Worm (Caenorhabditis elegans) whole organism, late embryonic: ENCODE data around the gene C13C4.8.

Source experiments
- ceh-19 ChIP-seq: fragments of 200-800 bp; sonication (Bioruptor generic); optimal IDR thresholded peaks from 2 replicates; lab custom pipeline; 2018; ENCODE audit warnings: mild to moderate bottlenecking, missing genetic modification characterization, missing compliant biosample characterization
- ceh-2 ChIP-seq: sonication (generic microtip); optimal IDR thresholded peaks from 2 replicates; lab custom pipeline; 2016; ENCODE audit warnings: missing genotype, missing genetic modification characterization, missing compliant biosample characterization
- elt-2 ChIP-seq: sonication (generic microtip); optimal IDR thresholded peaks from 2 replicates; lab custom pipeline; 2016; ENCODE audit warnings: missing genetic modification reagents, missing genetic modification characterization, missing compliant biosample characterization
- fkh-10 ChIP-seq: fragments of 150-350 bp; optimal IDR thresholded peaks from 2 replicates; lab custom pipeline; 2014; ENCODE audit warnings: missing biosample characterization, missing genetic modification reagents, missing genetic modification characterization
- hlh-6 ChIP-seq: sonication (generic microtip); optimal IDR thresholded peaks from 2 replicates; lab custom pipeline; 2016; ENCODE audit warnings: missing genotype, missing genetic modification characterization, missing compliant biosample characterization
- mec-3 ChIP-seq: sonication (generic microtip); optimal IDR thresholded peaks from 2 replicates; lab custom pipeline; 2016; ENCODE audit warnings: borderline replicate concordance, missing genetic modification characterization, missing compliant biosample characterization
- nfya-1 ChIP-seq: sonication (generic microtip); optimal IDR thresholded peaks from 2 replicates; lab custom pipeline; 2017; ENCODE audit warnings: missing genetic modification characterization, mild to moderate bottlenecking, missing compliant biosample characterization, antibody characterized with exemption, moderate library complexity
- pax-1 ChIP-seq: fragments of 150-350 bp; optimal IDR thresholded peaks from 2 replicates; lab custom pipeline; 2014; ENCODE audit warnings: missing biosample characterization, missing genetic modification characterization
- sox-4 ChIP-seq: sonication (generic microtip); optimal IDR thresholded peaks from 2 replicates; lab custom pipeline; 2017; ENCODE audit warnings: mild to moderate bottlenecking, missing genetic modification characterization, inconsistent platforms, missing compliant biosample characterization
- unc-86 ChIP-seq: sonication (generic microtip); optimal IDR thresholded peaks from 2 replicates; lab custom pipeline; 2016; ENCODE audit warnings: missing genetic modification characterization, missing compliant biosample characterization

DNA sequence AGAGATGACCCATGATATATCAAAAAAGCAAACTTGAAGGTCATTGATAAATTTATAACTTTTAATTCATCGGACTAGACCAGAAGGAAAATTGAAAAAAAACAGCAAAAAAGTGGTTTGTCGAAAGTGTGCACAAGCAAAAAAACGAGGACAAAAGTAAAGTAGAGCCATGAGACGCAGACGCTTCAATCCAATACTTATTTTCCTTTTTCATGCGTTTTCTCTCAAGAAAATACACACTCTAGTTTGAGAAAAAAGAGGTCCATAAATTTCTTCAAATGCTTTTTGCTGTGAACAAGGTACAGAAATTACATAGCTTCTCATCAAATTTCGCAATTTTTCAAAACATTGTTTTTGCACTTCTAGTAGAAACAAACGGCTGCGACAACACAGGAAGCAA lies 43.4 kb downstream of the C13C4.8 start:
- TF ChIP-seq fkh-10 (GFP tag; lab: Kevin White, UChicago) (no peak), sox-4 (no peak), elt-2 (tag; lab: Kevin White, UChicago) (no peak), ceh-19 (no peak), nfya-1 (no peak), ceh-2 (no peak), mec-3 (tag; lab: Kevin White, UChicago) (no peak), unc-86 (tag; lab: Kevin White, UChicago) (no peak), hlh-6 (tag; lab: Kevin White, UChicago) (no peak), pax-1 (no peak)
